Worm (Caenorhabditis elegans) whole organism, young adult: ENCODE measurements around the gene C27B7.9.
A peak's percentile ranks its signal among the peaks of the same experiment; 100 is the strongest.

Source experiments
- B0261.1 ChIP-seq: sonication (generic microtip); optimal IDR thresholded peaks from 2 replicates; lab custom pipeline; 2016; ENCODE audit warnings: mild to moderate bottlenecking, missing genetic modification characterization, moderate library complexity, missing compliant biosample characterization
- C17E4.6 ChIP-seq: fragments of 200-800 bp; sonication (Bioruptor generic); IDR thresholded peaks from 2 replicates; pipeline ENCODE4 v1.3.6; 2022; ENCODE audit warnings: missing genetic modification reagents, missing genetic modification characterization, missing compliant biosample characterization
- D2030.7 ChIP-seq: fragments of 200-800 bp; sonication (Bioruptor generic); IDR thresholded peaks from 2 replicates; pipeline ENCODE4 v1.3.6; 2022; ENCODE audit warnings: missing genetic modification reagents, missing genetic modification characterization, missing compliant biosample characterization
- F10E7.11 ChIP-seq: sonication (generic microtip); optimal IDR thresholded peaks from 2 replicates; lab custom pipeline; 2017; ENCODE audit warnings: mild to moderate bottlenecking, missing genetic modification characterization, moderate library complexity, missing compliant biosample characterization
- F22D6.2 ChIP-seq: sonication (generic microtip); optimal IDR thresholded peaks from 2 replicates; lab custom pipeline; 2016; ENCODE audit warnings: mild to moderate bottlenecking, missing genetic modification characterization, missing compliant biosample characterization
- F23B12.7 ChIP-seq: sonication (generic microtip); optimal IDR thresholded peaks from 2 replicates; lab custom pipeline; 2017; ENCODE audit warnings: missing genetic modification characterization, mild to moderate bottlenecking, missing compliant biosample characterization, antibody characterized with exemption, moderate library complexity; ENCODE audit not compliant: insufficient read depth
- F33H1.4 ChIP-seq: fragments of 200-800 bp; sonication (Bioruptor generic); IDR thresholded peaks from 2 replicates; pipeline ENCODE4 v1.3.6; 2022; ENCODE audit warnings: missing genetic modification reagents, missing genetic modification characterization, missing compliant biosample characterization
- F49E8.2 ChIP-seq: sonication (generic microtip); optimal IDR thresholded peaks from 3 replicates; lab custom pipeline; 2017; ENCODE audit warnings: missing genetic modification characterization, mild to moderate bottlenecking, missing compliant biosample characterization, antibody characterized with exemption, moderate library complexity; ENCODE audit not compliant: insufficient read depth
- F55B11.4 ChIP-seq: sonication (generic microtip); optimal IDR thresholded peaks from 2 replicates; lab custom pipeline; 2016; ENCODE audit warnings: missing compliant biosample characterization, missing genetic modification characterization, borderline replicate concordance; ENCODE audit not compliant: insufficient read depth
- F57C9.4 ChIP-seq: sonication (generic microtip); optimal IDR thresholded peaks from 2 replicates; lab custom pipeline; 2017; ENCODE audit warnings: mild to moderate bottlenecking, missing genetic modification characterization, missing compliant biosample characterization
- K12H6.12 ChIP-seq: fragments of 200-800 bp; sonication (Bioruptor generic); optimal IDR thresholded peaks from 2 replicates; lab custom pipeline; 2018; ENCODE audit warnings: mild to moderate bottlenecking, missing genetic modification characterization, missing compliant biosample characterization
- ama-1 ChIP-seq, 3 experiments: fragments of 150-350 bp in 1 of 3; sonication (generic microtip) in 2 of 3; optimal IDR thresholded peaks; 2 replicates each; lab custom pipeline; 2014 to 2018; ENCODE audit warnings: missing biosample characterization in 2 of 3, missing genetic modification characterization in 2 of 3, missing genetic modification reagents in 2 of 3
- atf-7 ChIP-seq: sonication (generic microtip); optimal IDR thresholded peaks from 2 replicates; lab custom pipeline; 2017; ENCODE audit warnings: mild to moderate bottlenecking, missing genetic modification characterization, missing compliant biosample characterization
- attf-5 ChIP-seq: fragments of 200-800 bp; sonication (Bioruptor generic); optimal IDR thresholded peaks from 2 replicates; lab custom pipeline; 2018; ENCODE audit warnings: mild to moderate bottlenecking, missing genetic modification characterization, missing compliant biosample characterization
- bed-1 ChIP-seq: fragments of 200-800 bp; sonication (Bioruptor generic); IDR thresholded peaks from 2 replicates; pipeline ENCODE4 v1.3.6; 2022; ENCODE audit warnings: missing genetic modification reagents, missing genetic modification characterization, missing compliant biosample characterization
- cebp-1 ChIP-seq, 2 experiments: fragments of 200-800 bp in 1 of 2; sonication (Bioruptor generic) in 1 of 2; sonication (generic microtip) in 1 of 2; IDR thresholded peaks in 1 of 2; optimal IDR thresholded peaks in 1 of 2; 2 replicates each; pipeline versions ENCODE4 v1.3.6 to Lab custom; 2017 to 2022; ENCODE audit warnings: missing compliant biosample characterization in 2 of 2, missing genetic modification characterization in 2 of 2, mild to moderate bottlenecking in 1 of 2, missing genetic modification reagents in 1 of 2, moderate library complexity in 1 of 2
- ceh-79 ChIP-seq: sonication (generic microtip); optimal IDR thresholded peaks from 2 replicates; lab custom pipeline; 2017; ENCODE audit warnings: mild to moderate bottlenecking, missing genetic modification characterization, missing compliant biosample characterization
- dox-1 ChIP-seq: fragments of 200-800 bp; sonication (Bioruptor generic); IDR thresholded peaks from 2 replicates; pipeline ENCODE4 v1.3.6; 2022; ENCODE audit warnings: missing genetic modification reagents, missing genetic modification characterization, missing compliant biosample characterization
- efl-1 ChIP-seq: fragments of 150-350 bp; optimal IDR thresholded peaks from 2 replicates; lab custom pipeline; 2014; ENCODE audit warnings: missing biosample characterization, missing genetic modification reagents, missing genetic modification characterization
- egl-44 ChIP-seq: fragments of 200-800 bp; sonication (Bioruptor generic); IDR thresholded peaks from 2 replicates; pipeline ENCODE4 v1.3.6; 2022; ENCODE audit warnings: missing genetic modification reagents, missing genetic modification characterization, missing compliant biosample characterization
- egrh-3 ChIP-seq: fragments of 200-800 bp; sonication (Bioruptor generic); IDR thresholded peaks from 2 replicates; pipeline ENCODE4 v1.3.6; 2022; ENCODE audit warnings: missing genetic modification reagents, missing genetic modification characterization, missing compliant biosample characterization
- ekl-4 ChIP-seq: fragments of 200-800 bp; sonication (Bioruptor generic); IDR thresholded peaks from 2 replicates; pipeline ENCODE4 v1.3.6; 2022; ENCODE audit warnings: missing genetic modification reagents, missing genetic modification characterization, missing compliant biosample characterization
- hmg-1.2 ChIP-seq: fragments of 200-800 bp; sonication (Bioruptor generic); IDR thresholded peaks from 2 replicates; pipeline ENCODE4 v1.3.6; 2022; ENCODE audit warnings: missing genetic modification reagents, missing genetic modification characterization, missing compliant biosample characterization
- lin-26 ChIP-seq: fragments of 200-800 bp; sonication (Bioruptor generic); IDR thresholded peaks from 2 replicates; pipeline ENCODE4 v1.3.6; 2022; ENCODE audit warnings: missing genetic modification reagents, missing genetic modification characterization, missing compliant biosample characterization
- lin-54 ChIP-seq: fragments of 200-800 bp; sonication (Bioruptor generic); optimal IDR thresholded peaks from 2 replicates; lab custom pipeline; 2018; ENCODE audit warnings: mild to moderate bottlenecking, missing genetic modification characterization, missing compliant biosample characterization
- lsl-1 ChIP-seq: fragments of 200-800 bp; sonication (Bioruptor generic); optimal IDR thresholded peaks from 2 replicates; lab custom pipeline; 2018; ENCODE audit warnings: mild to moderate bottlenecking, missing genetic modification characterization, moderate library complexity, missing compliant biosample characterization
- madf-10 ChIP-seq: sonication (generic microtip); optimal IDR thresholded peaks from 2 replicates; lab custom pipeline; 2016; ENCODE audit warnings: mild to moderate bottlenecking, missing genetic modification characterization, missing compliant biosample characterization
- madf-6 ChIP-seq: fragments of 200-800 bp; sonication (Bioruptor generic); IDR thresholded peaks from 2 replicates; pipeline ENCODE4 v1.3.6; 2022; ENCODE audit warnings: missing genetic modification reagents, missing genetic modification characterization, missing compliant biosample characterization
- madf-8 ChIP-seq: fragments of 200-800 bp; sonication (Bioruptor generic); conservative IDR thresholded peaks from 2 replicates; pipeline ENCODE4 v1.3.6; 2022; ENCODE audit warnings: missing genetic modification reagents, missing genetic modification characterization, missing compliant biosample characterization
- mes-4 ChIP-seq: sonication (generic microtip); optimal IDR thresholded peaks from 2 replicates; lab custom pipeline; 2016; ENCODE audit warnings: missing genotype, missing genetic modification characterization, missing compliant biosample characterization
- mxl-1 ChIP-seq: sonication (generic microtip); optimal IDR thresholded peaks from 2 replicates; lab custom pipeline; 2016; ENCODE audit warnings: missing genetic modification characterization, missing compliant biosample characterization
- nhr-80 ChIP-seq: sonication (generic microtip); optimal IDR thresholded peaks from 2 replicates; lab custom pipeline; 2016; ENCODE audit warnings: missing genetic modification characterization, missing compliant biosample characterization
- pbrm-1 ChIP-seq: fragments of 200-800 bp; sonication (Bioruptor generic); IDR thresholded peaks from 2 replicates; pipeline ENCODE4 v1.3.6; 2022; ENCODE audit warnings: missing genetic modification reagents, missing genetic modification characterization, missing compliant biosample characterization
- pha-4 ChIP-seq: fragments of 150-350 bp; sonication (generic microtip); optimal IDR thresholded peaks from 2 replicates; lab custom pipeline; 2014; ENCODE audit warnings: missing biosample characterization, missing genetic modification reagents, missing genetic modification characterization
- repo-1 ChIP-seq: sonication (generic microtip); optimal IDR thresholded peaks from 2 replicates; lab custom pipeline; 2017; ENCODE audit warnings: mild to moderate bottlenecking, missing genetic modification characterization, missing compliant biosample characterization
- snpc-1.1 ChIP-seq: sonication (generic microtip); optimal IDR thresholded peaks from 2 replicates; lab custom pipeline; 2017; ENCODE audit warnings: missing genetic modification characterization, mild to moderate bottlenecking, missing compliant biosample characterization, antibody characterized with exemption, moderate library complexity, missing genotype, missing genetic modification reagents; ENCODE audit not compliant: insufficient read depth
- snpc-4 ChIP-seq, 5 experiments: fragments of 150-350 bp in 1 of 5; sonication (generic microtip) in 4 of 5; optimal IDR thresholded peaks; 2 replicates each; lab custom pipeline; 2014 to 2018; ENCODE audit warnings: missing genetic modification characterization in 5 of 5, missing biosample characterization in 3 of 5, antibody characterized with exemption in 2 of 5, mild to moderate bottlenecking in 2 of 5, missing compliant biosample characterization in 2 of 5, missing genotype in 2 of 5, moderate library complexity in 2 of 5, missing genetic modification reagents in 1 of 5
- tbp1 ChIP-seq: fragments of 200-800 bp; sonication (Bioruptor generic); optimal IDR thresholded peaks from 2 replicates; lab custom pipeline; 2018; ENCODE audit warnings: mild to moderate bottlenecking, missing genetic modification characterization, missing compliant biosample characterization
- tbx-9 ChIP-seq: sonication (generic microtip); optimal IDR thresholded peaks from 2 replicates; lab custom pipeline; 2016; ENCODE audit warnings: borderline replicate concordance, missing genetic modification characterization, inconsistent platforms, missing compliant biosample characterization
- xnd-1 ChIP-seq: sonication (generic microtip); optimal IDR thresholded peaks from 2 replicates; lab custom pipeline; 2016; ENCODE audit warnings: missing genotype, missing genetic modification reagents, missing genetic modification characterization, missing compliant biosample characterization
- ztf-18 ChIP-seq: sonication (generic microtip); optimal IDR thresholded peaks from 2 replicates; lab custom pipeline; 2016; ENCODE audit warnings: missing genotype, mild to moderate bottlenecking, missing genetic modification characterization, missing compliant biosample characterization
- ztf-22 ChIP-seq: fragments of 200-800 bp; sonication (Bioruptor generic); optimal IDR thresholded peaks from 2 replicates; lab custom pipeline; 2018; ENCODE audit warnings: mild to moderate bottlenecking, missing genetic modification characterization, moderate library complexity, missing compliant biosample characterization
- ztf-28 ChIP-seq: fragments of 200-800 bp; sonication (Bioruptor generic); IDR thresholded peaks from 2 replicates; pipeline ENCODE4 v1.3.6; 2022; ENCODE audit warnings: missing genetic modification reagents, missing genetic modification characterization, missing compliant biosample characterization
- ztf-3 ChIP-seq: fragments of 200-800 bp; sonication (Bioruptor generic); optimal IDR thresholded peaks from 2 replicates; lab custom pipeline; 2018; ENCODE audit warnings: mild to moderate bottlenecking, missing genetic modification characterization, missing compliant biosample characterization

Gene C27B7.9

ce11 chrIV:8924126-8924525 lies 8.2 kb upstream of the C27B7.9 start (continued):
- TF ChIP-seq ama-1 (optimal IDR thresholded peaks at IDR 0.05; lab: Kevin White, UChicago) (no peak), ama-1 (GFP tag; optimal IDR thresholded peaks at IDR 0.05; lab: Kevin White, UChicago) (no peak), C17E4.6 (GFP tag; lab: Robert Waterston, UW) (no peak), dox-1 (no peak)

ce11 chrIV:8923381-8923780 lies 7.5 kb upstream of the C27B7.9 start:
- no peak for TF ChIP-seq ekl-4
- peak; percentile 63 for TF ChIP-seq madf-6 (GFP tag; lab: Robert Waterston, UW)
- peak; percentile 94 for TF ChIP-seq ztf-18
- no peak for TF ChIP-seq egrh-3 (GFP tag; lab: Robert Waterston, UW)
- no peak for TF ChIP-seq B0261.1 (tag; lab: Kevin White, UChicago)
- peak; percentile 36 for TF ChIP-seq F49E8.2
- TF ChIP-seq madf-10: no peak
- peak; percentile 50 for TF ChIP-seq xnd-1 (tag; lab: Kevin White, UChicago)
- TF ChIP-seq efl-1 (GFP tag; lab: Kevin White, UChicago): peak; percentile 29
- TF ChIP-seq ztf-22 (GFP tag; lab: Kevin White, UChicago): no peak
- peak; percentile 45; the same call in 1 of the 2 replicates for TF ChIP-seq D2030.7
- 0 out of 2 replicates have a peak, but pooled peaks have one; percentile 7 for TF ChIP-seq pbrm-1 (GFP tag; lab: Robert Waterston, UW)
- TF ChIP-seq tbp1 (GFP tag; lab: Kevin White, UChicago): peak; percentile 4
- no peak for TF ChIP-seq nhr-80 (tag; lab: Kevin White, UChicago)
- TF ChIP-seq pha-4: no peak
- TF ChIP-seq F57C9.4 (tag; lab: Kevin White, UChicago): no peak
- TF ChIP-seq snpc-4 (GFP tag; optimal IDR thresholded peaks at IDR 0.05; lab: Kevin White, UChicago): no peak
- peak in 1 of 4 experiments; percentile 41 for TF ChIP-seq snpc-4 (tag; optimal IDR thresholded peaks at IDR 0.05; lab: Kevin White, UChicago)
- no peak for TF ChIP-seq K12H6.12 (tag; lab: Kevin White, UChicago)
- TF ChIP-seq lsl-1 (GFP tag; lab: Kevin White, UChicago): peak; percentile 87
- TF ChIP-seq lin-54 (GFP tag; lab: Kevin White, UChicago): peak; percentile 37
- TF ChIP-seq madf-8 (GFP tag; lab: Robert Waterston, UW): peak; percentile 48
- TF ChIP-seq egl-44: no peak
- TF ChIP-seq dox-1: 0 out of 2 replicates have a peak, but pooled peaks have one; percentile 48
- no peak for TF ChIP-seq mes-4 (tag; lab: Kevin White, UChicago)
- TF ChIP-seq F33H1.4 (GFP tag; lab: Robert Waterston, UW): 0 out of 2 replicates have a peak, but pooled peaks have one; percentile 31
- no peak for TF ChIP-seq snpc-1.1
- no peak for TF ChIP-seq F55B11.4
- TF ChIP-seq tbx-9 (tag; lab: Kevin White, UChicago): no peak
- TF ChIP-seq F23B12.7 (tag; lab: Kevin White, UChicago): peak; percentile 9

DNA sequence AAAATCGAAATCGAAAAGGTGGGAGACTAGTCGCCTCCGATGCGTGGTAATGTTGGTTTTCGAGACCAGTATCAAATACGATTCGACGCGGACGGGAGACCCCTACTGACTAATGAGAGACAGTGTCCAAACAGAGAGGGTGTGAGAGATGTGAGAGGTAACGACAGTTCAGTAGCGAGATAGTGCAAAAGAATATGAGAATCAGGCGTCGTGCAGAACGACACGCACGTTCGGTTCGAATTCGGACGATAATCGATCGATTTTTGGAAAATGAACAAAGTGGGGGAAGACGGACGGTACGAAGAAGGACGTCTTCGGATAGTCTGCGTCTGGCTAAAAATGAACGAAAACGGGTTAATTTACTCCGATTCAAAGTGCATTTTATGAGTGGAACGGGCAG lies 6.0 kb upstream of the C27B7.9 start, which contains the start of gene D1046.16:
Gene D1046.16, plus strand, starts transcription at position 195 of the 400 bp plus-strand sequence.
- TF ChIP-seq dox-1 (0 out of 2 replicates have a peak, but pooled peaks have one; percentile 53), F10E7.11 (no peak), ztf-28 (GFP tag; lab: Robert Waterston, UW) (no peak), atf-7 (no peak), bed-1 (GFP tag; lab: Robert Waterston, UW) (no peak), efl-1 (GFP tag; lab: Kevin White, UChicago) (no peak), attf-5 (peak; percentile 58), D2030.7 (no peak), F22D6.2 (no peak), lin-26 (0 out of 2 replicates have a peak, but pooled peaks have one; percentile 33), xnd-1 (tag; lab: Kevin White, UChicago) (no peak), B0261.1 (tag; lab: Kevin White, UChicago) (no peak), cebp-1 (GFP tag; IDR thresholded peaks at IDR 0.05; lab: Robert Waterston, UW) (no peak), cebp-1 (tag; optimal IDR thresholded peaks at IDR 0.05; lab: Kevin White, UChicago) (peak; percentile 26), ceh-79 (tag; lab: Kevin White, UChicago) (no peak), ztf-3 (GFP tag; lab: Kevin White, UChicago) (no peak), ztf-22 (GFP tag; lab: Kevin White, UChicago) (no peak), repo-1 (tag; lab: Kevin White, UChicago) (no peak), hmg-1.2 (GFP tag; lab: Robert Waterston, UW) (peak; percentile 52; the same call in 1 of the 2 replicates), nhr-80 (tag; lab: Kevin White, UChicago) (peak; percentile 69), mxl-1 (tag; lab: Kevin White, UChicago) (no peak)
